Worm (Caenorhabditis elegans) whole organism, late embryonic: ENCODE results near the gene memi-2.
A peak's percentile ranks its signal among the peaks of the same experiment; 100 is the strongest.

Source experiments
- C08G9.2 ChIP-seq: sonication (generic microtip); optimal IDR thresholded peaks from 2 replicates; lab custom pipeline; 2016; ENCODE audit warnings: mild to moderate bottlenecking, missing genetic modification characterization, moderate library complexity, missing compliant biosample characterization
- F13H6.1 ChIP-seq: sonication (generic microtip); optimal IDR thresholded peaks from 2 replicates; lab custom pipeline; 2016; ENCODE audit warnings: missing genetic modification characterization, missing compliant biosample characterization
- K02D7.2 ChIP-seq: sonication (generic microtip); optimal IDR thresholded peaks from 2 replicates; lab custom pipeline; 2017; ENCODE audit warnings: mild to moderate bottlenecking, missing genetic modification characterization, missing compliant biosample characterization
- Y22D7AL.16 ChIP-seq: sonication (generic microtip); optimal IDR thresholded peaks from 2 replicates; lab custom pipeline; 2016; ENCODE audit warnings: missing genetic modification characterization, missing compliant biosample characterization
- ahr-1 ChIP-seq: sonication (generic microtip); optimal IDR thresholded peaks from 2 replicates; lab custom pipeline; 2016; ENCODE audit warnings: missing genetic modification characterization, missing compliant biosample characterization
- ama-1 ChIP-seq: fragments of 150-350 bp; optimal IDR thresholded peaks from 2 replicates; lab custom pipeline; 2014
- ceh-14 ChIP-seq: sonication (generic microtip); optimal IDR thresholded peaks from 2 replicates; lab custom pipeline; 2016; ENCODE audit warnings: missing genotype, missing genetic modification characterization, missing compliant biosample characterization
- ceh-19 ChIP-seq: fragments of 200-800 bp; sonication (Bioruptor generic); optimal IDR thresholded peaks from 2 replicates; lab custom pipeline; 2018; ENCODE audit warnings: mild to moderate bottlenecking, missing genetic modification characterization, missing compliant biosample characterization
- ceh-2 ChIP-seq: sonication (generic microtip); optimal IDR thresholded peaks from 2 replicates; lab custom pipeline; 2016; ENCODE audit warnings: missing genotype, missing genetic modification characterization, missing compliant biosample characterization
- ceh-24 ChIP-seq: sonication (generic microtip); optimal IDR thresholded peaks from 2 replicates; lab custom pipeline; 2016; ENCODE audit warnings: mild to moderate bottlenecking, missing genetic modification characterization, missing compliant biosample characterization
- ceh-30 ChIP-seq: fragments of 150-350 bp; optimal IDR thresholded peaks from 2 replicates; lab custom pipeline; 2014; ENCODE audit warnings: missing biosample characterization, missing genetic modification characterization
- ceh-48 ChIP-seq: sonication (generic microtip); optimal IDR thresholded peaks from 2 replicates; lab custom pipeline; 2016; ENCODE audit warnings: missing genetic modification characterization, inconsistent platforms, missing compliant biosample characterization
- ceh-9 ChIP-seq: sonication (generic microtip); optimal IDR thresholded peaks from 2 replicates; lab custom pipeline; 2016; ENCODE audit warnings: mild to moderate bottlenecking, missing genetic modification characterization, inconsistent platforms, missing compliant biosample characterization
- che-1 ChIP-seq: sonication (generic microtip); optimal IDR thresholded peaks from 2 replicates; lab custom pipeline; 2016; ENCODE audit warnings: mild to moderate bottlenecking, missing genetic modification characterization, missing compliant biosample characterization
- dmd-4 ChIP-seq: sonication (generic microtip); optimal IDR thresholded peaks from 2 replicates; lab custom pipeline; 2016; ENCODE audit warnings: borderline replicate concordance, missing genetic modification characterization, missing compliant biosample characterization
- dve-1 ChIP-seq: sonication (generic microtip); optimal IDR thresholded peaks from 2 replicates; lab custom pipeline; 2017; ENCODE audit warnings: antibody characterized with exemption, mild to moderate bottlenecking, missing genetic modification characterization, missing compliant biosample characterization
- elt-2 ChIP-seq: sonication (generic microtip); optimal IDR thresholded peaks from 2 replicates; lab custom pipeline; 2016; ENCODE audit warnings: missing genetic modification reagents, missing genetic modification characterization, missing compliant biosample characterization
- ets-4 ChIP-seq: sonication (generic microtip); optimal IDR thresholded peaks from 2 replicates; lab custom pipeline; 2016; ENCODE audit warnings: missing genetic modification characterization, missing compliant biosample characterization
- eyg-1 ChIP-seq: sonication (generic microtip); optimal IDR thresholded peaks from 2 replicates; lab custom pipeline; 2016; ENCODE audit warnings: missing genotype, missing genetic modification characterization, missing compliant biosample characterization
- fax-1 ChIP-seq: sonication (generic microtip); optimal IDR thresholded peaks from 2 replicates; lab custom pipeline; 2016; ENCODE audit warnings: missing genotype, missing genetic modification characterization, missing compliant biosample characterization
- fkh-10 ChIP-seq: fragments of 150-350 bp; optimal IDR thresholded peaks from 2 replicates; lab custom pipeline; 2014; ENCODE audit warnings: missing biosample characterization, missing genetic modification reagents, missing genetic modification characterization
- gmeb-2 ChIP-seq: sonication (generic microtip); optimal IDR thresholded peaks from 2 replicates; lab custom pipeline; 2016; ENCODE audit warnings: missing genetic modification characterization, inconsistent platforms, missing compliant biosample characterization
- hlh-30 ChIP-seq: sonication (generic microtip); optimal IDR thresholded peaks from 2 replicates; lab custom pipeline; 2017; ENCODE audit warnings: antibody characterized with exemption, missing genetic modification characterization, missing compliant biosample characterization; ENCODE audit not compliant: insufficient read depth
- hlh-6 ChIP-seq: sonication (generic microtip); optimal IDR thresholded peaks from 2 replicates; lab custom pipeline; 2016; ENCODE audit warnings: missing genotype, missing genetic modification characterization, missing compliant biosample characterization
- lin-11 ChIP-seq: fragments of 200-800 bp; sonication (Bioruptor generic); optimal IDR thresholded peaks from 2 replicates; lab custom pipeline; 2018; ENCODE audit warnings: mild to moderate bottlenecking, missing genetic modification characterization, missing compliant biosample characterization
- madf-2 ChIP-seq: sonication (generic microtip); optimal IDR thresholded peaks from 2 replicates; lab custom pipeline; 2017; ENCODE audit warnings: missing genetic modification characterization, missing compliant biosample characterization
- mec-3 ChIP-seq: sonication (generic microtip); optimal IDR thresholded peaks from 2 replicates; lab custom pipeline; 2016; ENCODE audit warnings: borderline replicate concordance, missing genetic modification characterization, missing compliant biosample characterization
- nfya-1 ChIP-seq: sonication (generic microtip); optimal IDR thresholded peaks from 2 replicates; lab custom pipeline; 2017; ENCODE audit warnings: missing genetic modification characterization, mild to moderate bottlenecking, missing compliant biosample characterization, antibody characterized with exemption, moderate library complexity
- nhr-11 ChIP-seq: fragments of 150-350 bp; optimal IDR thresholded peaks from 2 replicates; lab custom pipeline; 2014; ENCODE audit warnings: missing biosample characterization, missing genetic modification characterization
- nhr-232 ChIP-seq: sonication (generic microtip); optimal IDR thresholded peaks from 2 replicates; lab custom pipeline; 2016; ENCODE audit warnings: missing genetic modification characterization, missing compliant biosample characterization
- npax-4 ChIP-seq: sonication (generic microtip); optimal IDR thresholded peaks from 2 replicates; lab custom pipeline; 2016; ENCODE audit warnings: missing genetic modification characterization, missing compliant biosample characterization
- pag-3 ChIP-seq: sonication (generic microtip); optimal IDR thresholded peaks from 2 replicates; lab custom pipeline; 2016; ENCODE audit warnings: missing compliant biosample characterization, missing genetic modification characterization, borderline replicate concordance
- pat-9 ChIP-seq: fragments of 200-800 bp; sonication (Bioruptor generic); optimal IDR thresholded peaks from 2 replicates; lab custom pipeline; 2018; ENCODE audit warnings: mild to moderate bottlenecking, missing genetic modification characterization, moderate library complexity, missing compliant biosample characterization
- pax-1 ChIP-seq: fragments of 150-350 bp; optimal IDR thresholded peaks from 2 replicates; lab custom pipeline; 2014; ENCODE audit warnings: missing biosample characterization, missing genetic modification characterization
- pha-2 ChIP-seq: sonication (generic microtip); optimal IDR thresholded peaks from 2 replicates; lab custom pipeline; 2017; ENCODE audit warnings: mild to moderate bottlenecking, missing genetic modification characterization, missing compliant biosample characterization
- pha-4 ChIP-seq: fragments of 150-350 bp; optimal IDR thresholded peaks from 2 replicates; lab custom pipeline; 2018; ENCODE audit warnings: missing biosample characterization, missing genetic modification reagents, missing genetic modification characterization
- pqm-1 ChIP-seq: sonication (generic microtip); optimal IDR thresholded peaks from 2 replicates; lab custom pipeline; 2016; ENCODE audit warnings: missing genetic modification characterization, missing compliant biosample characterization
- pros-1 ChIP-seq: fragments of 150-350 bp; optimal IDR thresholded peaks from 2 replicates; lab custom pipeline; 2014; ENCODE audit warnings: missing biosample characterization, missing genetic modification reagents, missing genetic modification characterization
- ref-2 ChIP-seq: sonication (generic microtip); optimal IDR thresholded peaks from 2 replicates; lab custom pipeline; 2016; ENCODE audit warnings: missing genetic modification characterization, missing compliant biosample characterization
- rnt-1 ChIP-seq: sonication (generic microtip); optimal IDR thresholded peaks from 2 replicates; lab custom pipeline; 2016; ENCODE audit warnings: missing genetic modification characterization, missing compliant biosample characterization
- sdc-2 ChIP-seq: sonication (generic microtip); optimal IDR thresholded peaks from 2 replicates; lab custom pipeline; 2016; ENCODE audit warnings: missing genotype, missing genetic modification characterization, missing compliant biosample characterization
- sox-4 ChIP-seq: sonication (generic microtip); optimal IDR thresholded peaks from 2 replicates; lab custom pipeline; 2017; ENCODE audit warnings: mild to moderate bottlenecking, missing genetic modification characterization, inconsistent platforms, missing compliant biosample characterization
- syd-9 ChIP-seq: sonication (generic microtip); optimal IDR thresholded peaks from 2 replicates; lab custom pipeline; 2016; ENCODE audit warnings: mild to moderate bottlenecking, missing genetic modification characterization, moderate library complexity, missing compliant biosample characterization
- tbx-2 ChIP-seq: sonication (generic microtip); optimal IDR thresholded peaks from 2 replicates; lab custom pipeline; 2016; ENCODE audit warnings: missing genetic modification characterization, missing compliant biosample characterization
- tbx-7 ChIP-seq: sonication (generic microtip); optimal IDR thresholded peaks from 2 replicates; lab custom pipeline; 2016; ENCODE audit warnings: missing genotype, missing genetic modification characterization, missing compliant biosample characterization
- ttx-3 ChIP-seq: sonication (generic microtip); optimal IDR thresholded peaks from 2 replicates; lab custom pipeline; 2016; ENCODE audit warnings: missing genetic modification reagents, missing genetic modification characterization, missing compliant biosample characterization
- unc-3 ChIP-seq, 2 experiments: fragments of 200-800 bp in 1 of 2; sonication (Bioruptor generic) in 1 of 2; sonication (generic microtip) in 1 of 2; conservative IDR thresholded peaks in 1 of 2; optimal IDR thresholded peaks in 1 of 2; 2 replicates each; pipeline versions ENCODE4 v1.3.6 to Lab custom; 2016 to 2022; ENCODE audit warnings: missing compliant biosample characterization in 2 of 2, missing genetic modification characterization in 2 of 2, missing genetic modification reagents in 1 of 2
- unc-55 ChIP-seq: sonication (generic microtip); optimal IDR thresholded peaks from 2 replicates; lab custom pipeline; 2017; ENCODE audit warnings: missing biosample characterization, missing genetic modification reagents, missing genetic modification characterization
- zip-5 ChIP-seq: sonication (generic microtip); optimal IDR thresholded peaks from 2 replicates; lab custom pipeline; 2016; ENCODE audit warnings: missing genetic modification characterization, missing compliant biosample characterization
- ztf-16 ChIP-seq: sonication (generic microtip); optimal IDR thresholded peaks from 2 replicates; lab custom pipeline; 2017; ENCODE audit warnings: missing genetic modification characterization, missing compliant biosample characterization

Gene memi-2

ce11 chrIV:13386903-13387302 lies 13.4 kb downstream of the memi-2 start, which contains the start of gene lsm-3:
Gene lsm-3 (plus strand): TSS chrIV:13387203.
- TF ChIP-seq ceh-14 (tag; lab: Kevin White, UChicago), result no peak
- TF ChIP-seq npax-4, result no peak
- no peak for TF ChIP-seq hlh-30 (tag; lab: Kevin White, UChicago)
- TF ChIP-seq zip-5 (tag; lab: Kevin White, UChicago), result no peak
- TF ChIP-seq hlh-6 (tag; lab: Kevin White, UChicago), result no peak
- TF ChIP-seq eyg-1, result no peak
- TF ChIP-seq sdc-2, result no peak
- TF ChIP-seq elt-2 (tag; lab: Kevin White, UChicago), result no peak
- TF ChIP-seq, all 69 proteins: peak for 0

ce11 chrIV:13386043-13386442 lies 14.3 kb downstream of the memi-2 start, which contains the start of the genes Y62E10A.20, Y62E10A.23 and mdt-9:
Gene Y62E10A.20 (minus strand): TSS chrIV:13386091.
Gene Y62E10A.23 (plus strand): TSS chrIV:13386324.
Gene mdt-9 (plus strand): TSS chrIV:13386380.
- TF ChIP-seq ama-1 (lab: Kevin White, UChicago), result no peak
- TF ChIP-seq ceh-2, result peak; percentile 39
- TF ChIP-seq npax-4, result peak; percentile 35
- peak; percentile 42 for TF ChIP-seq pros-1
- peak; percentile 10 for TF ChIP-seq tbx-7 (tag; lab: Kevin White, UChicago)
- peak; percentile 40 for TF ChIP-seq madf-2 (tag; lab: Kevin White, UChicago)
- peak; percentile 27 for TF ChIP-seq eyg-1
- peak; percentile 65 for TF ChIP-seq ceh-48
- TF ChIP-seq Y22D7AL.16 (tag; lab: Kevin White, UChicago), result no peak
- peak; percentile 77 for TF ChIP-seq ref-2
- no peak for TF ChIP-seq nhr-11 (tag; lab: Kevin White, UChicago)
- peak; percentile 67 for TF ChIP-seq tbx-2 (tag; lab: Kevin White, UChicago)
- TF ChIP-seq hlh-6 (tag; lab: Kevin White, UChicago), result no peak
- TF ChIP-seq ttx-3 (tag; lab: Kevin White, UChicago), result peak; percentile 63
- TF ChIP-seq ceh-30 (tag; lab: Kevin White, UChicago), result no peak
- TF ChIP-seq pax-1 (tag; lab: Kevin White, UChicago), result peak; percentile 24
- TF ChIP-seq gmeb-2, result peak; percentile 49
- TF ChIP-seq fkh-10, result no peak
- no peak for TF ChIP-seq dmd-4 (tag; lab: Kevin White, UChicago)
- peak; percentile 33 for TF ChIP-seq zip-5 (tag; lab: Kevin White, UChicago)
- TF ChIP-seq lin-11, result peak; percentile 33
- peak; percentile 28 for TF ChIP-seq F13H6.1 (tag; lab: Kevin White, UChicago)
- TF ChIP-seq pha-2 (tag; lab: Kevin White, UChicago), result peak; percentile 54
- TF ChIP-seq nhr-232, result no peak
- TF ChIP-seq C08G9.2 (tag; lab: Kevin White, UChicago), result peak; percentile 55
- TF ChIP-seq pqm-1 (tag; lab: Kevin White, UChicago), result no peak
- TF ChIP-seq unc-55, result peak; percentile 4
- TF ChIP-seq elt-2 (tag; lab: Kevin White, UChicago), result peak; percentile 80
- TF ChIP-seq ceh-9 (tag; lab: Kevin White, UChicago), result no peak
- TF ChIP-seq ahr-1, result peak; percentile 36
- TF ChIP-seq ceh-24 (tag; lab: Kevin White, UChicago), result peak; percentile 14
- no peak for TF ChIP-seq mec-3 (tag; lab: Kevin White, UChicago)
- peak; percentile 42 for TF ChIP-seq che-1 (tag; lab: Kevin White, UChicago)
- peak; percentile 91 for TF ChIP-seq fax-1
- peak; percentile 67 for TF ChIP-seq pat-9 (tag; lab: Kevin White, UChicago)
- peak; percentile 64 for TF ChIP-seq dve-1 (tag; lab: Kevin White, UChicago)
- TF ChIP-seq K02D7.2 (tag; lab: Kevin White, UChicago), result peak; percentile 52
- peak; percentile 84 for TF ChIP-seq nfya-1 (tag; lab: Kevin White, UChicago)
- TF ChIP-seq ets-4, result no peak
- TF ChIP-seq unc-3 (GFP tag; conservative IDR thresholded peaks at IDR 0.05; lab: Robert Waterston, UW), result peak; percentile 70; the same call in 1 of the 2 replicates
- peak; percentile 68 for TF ChIP-seq unc-3 (tag; optimal IDR thresholded peaks at IDR 0.05; lab: Kevin White, UChicago)
- TF ChIP-seq sox-4 (tag; lab: Kevin White, UChicago), result peak; percentile 59
- peak; percentile 61 for TF ChIP-seq ztf-16
- peak; percentile 70 for TF ChIP-seq ceh-19
- TF ChIP-seq pha-4, result no peak
- no peak for TF ChIP-seq pag-3 (tag; lab: Kevin White, UChicago)
- TF ChIP-seq rnt-1 (tag; lab: Kevin White, UChicago), result peak; percentile 45
- peak; percentile 47 for TF ChIP-seq syd-9
